Worm (Caenorhabditis elegans): ENCODE measurements around the gene Y38E10A.33.
"Not testable (repeated sequence)": the region's sequence is repeated elsewhere in the genome, so short reads cannot be mapped to it uniquely, and the experiment has no call there.

- TF ChIP-seq daf-8 (GFP tag; IDR thresholded peaks at IDR 0.05); unc-39 (tag; optimal IDR thresholded peaks at IDR 0.05); php-3 (GFP tag; IDR thresholded peaks at IDR 0.05); lin-39 (tag; optimal IDR thresholded peaks at IDR 0.05); pqm-1 (tag; optimal IDR thresholded peaks at IDR 0.05); mxl-3 (GFP tag; optimal IDR thresholded peaks at IDR 0.05); F37D6.2 (tag; optimal IDR thresholded peaks at IDR 0.05); aly-2 (tag; optimal IDR thresholded peaks at IDR 0.05): not testable (repeated sequence)
Measured at ce11 chrII:12651208-12651607, 28.2 kb downstream of the Y38E10A.33 start.

Measured in whole organism, L4 larva.